Fruit fly (Drosophila melanogaster) whole organism, embryonic: ENCODE measurements around the gene Phb1.

ENCODE experiments used
- Ada2b ChIP-seq: fragments of 200-800 bp; sonication (Bioruptor generic); IDR thresholded peaks from 2 replicates; pipeline ENCODE4 v1.3.6; 2022; ENCODE audit warnings: missing biosample characterization, missing genetic modification characterization
- Aef1 ChIP-seq: fragments of 200-800 bp; sonication (Bioruptor generic); IDR thresholded peaks from 3 replicates; pipeline ENCODE4 v1.3.6; 2022; ENCODE audit warnings: missing biosample characterization, missing genetic modification characterization
- Antp ChIP-seq: fragments of 200-800 bp; sonication (Bioruptor generic); optimal IDR thresholded peaks from 3 replicates; lab custom pipeline; 2016; ENCODE audit warnings: missing biosample characterization, missing genetic modification characterization
- CG10274 ChIP-seq: fragments of 200-800 bp; sonication (Bioruptor generic); optimal IDR thresholded peaks from 3 replicates; lab custom pipeline; 2017; ENCODE audit warnings: missing biosample characterization, mild to moderate bottlenecking, missing genetic modification characterization
- CG10654 ChIP-seq: fragments of 200-800 bp; sonication (Bioruptor generic); optimal IDR thresholded peaks from 2 replicates; lab custom pipeline; 2016; ENCODE audit warnings: missing biosample characterization, missing genetic modification characterization
- CG12299 ChIP-seq: fragments of 200-800 bp; sonication (Bioruptor generic); optimal IDR thresholded peaks from 2 replicates; lab custom pipeline; 2018; ENCODE audit warnings: missing biosample characterization, mild to moderate bottlenecking, missing genetic modification characterization
- CG14710 ChIP-seq: fragments of 200-800 bp; sonication (Bioruptor generic); optimal IDR thresholded peaks from 3 replicates; lab custom pipeline; 2019; ENCODE audit warnings: missing biosample characterization, mild to moderate bottlenecking, missing genetic modification characterization, moderate library complexity
- CG14860 ChIP-seq: fragments of 200-800 bp; sonication (Bioruptor generic); IDR thresholded peaks from 3 replicates; pipeline ENCODE4 v1.3.6; 2022; ENCODE audit warnings: missing biosample characterization, missing genetic modification characterization; ENCODE audit not compliant: partially characterized antibody
- CG2120 ChIP-seq: fragments of 200-800 bp; sonication (Bioruptor generic); optimal IDR thresholded peaks from 3 replicates; lab custom pipeline; 2016; ENCODE audit warnings: missing biosample characterization, missing genetic modification characterization
- CG3281 ChIP-seq: fragments of 200-800 bp; sonication (Bioruptor generic); optimal IDR thresholded peaks from 3 replicates; lab custom pipeline; 2017; ENCODE audit warnings: missing biosample characterization, mild to moderate bottlenecking, missing genetic modification characterization
- CG34376 ChIP-seq: fragments of 200-800 bp; sonication (Bioruptor generic); optimal IDR thresholded peaks from 2 replicates; lab custom pipeline; 2018; ENCODE audit warnings: missing biosample characterization, mild to moderate bottlenecking, missing genetic modification characterization
- CG5953 ChIP-seq: fragments of 200-800 bp; sonication (Bioruptor generic); IDR thresholded peaks from 2 replicates; pipeline ENCODE4 v1.3.6; 2022; ENCODE audit warnings: missing biosample characterization, missing genetic modification characterization
- CG6689 ChIP-seq: fragments of 200-800 bp; sonication (Bioruptor generic); IDR thresholded peaks from 2 replicates; pipeline ENCODE4 v1.3.6; 2022; ENCODE audit warnings: missing biosample characterization, missing genetic modification characterization
- CG7786 ChIP-seq: fragments of 200-800 bp; sonication (Bioruptor generic); optimal IDR thresholded peaks from 2 replicates; lab custom pipeline; 2016; ENCODE audit warnings: missing biosample characterization, missing genetic modification characterization
- CG8089 ChIP-seq: fragments of 200-800 bp; sonication (Bioruptor generic); optimal IDR thresholded peaks from 3 replicates; lab custom pipeline; 2016; ENCODE audit warnings: missing biosample characterization, missing genetic modification characterization
- CG9609 ChIP-seq: fragments of 200-800 bp; sonication (Bioruptor generic); optimal IDR thresholded peaks from 3 replicates; lab custom pipeline; 2016; ENCODE audit warnings: missing biosample characterization, missing genetic modification characterization
- CkIIα-i1 ChIP-seq: fragments of 200-800 bp; sonication (Bioruptor generic); IDR thresholded peaks from 2 replicates; pipeline ENCODE4 v1.3.6; 2022; ENCODE audit warnings: missing biosample characterization, missing genetic modification characterization
- HLH54F ChIP-seq: fragments of 200-800 bp; sonication (Bioruptor generic); optimal IDR thresholded peaks from 3 replicates; lab custom pipeline; 2016; ENCODE audit warnings: missing biosample characterization, missing genetic modification characterization
- HmgD ChIP-seq: fragments of 200-800 bp; sonication (Bioruptor generic); optimal IDR thresholded peaks from 3 replicates; lab custom pipeline; 2016; ENCODE audit warnings: missing biosample characterization, missing genetic modification characterization
- Hr3 ChIP-seq: fragments of 200-800 bp; sonication (Bioruptor generic); optimal IDR thresholded peaks from 3 replicates; lab custom pipeline; 2016; ENCODE audit warnings: missing biosample characterization, missing genetic modification characterization
- Med ChIP-seq: fragments of 200-800 bp; sonication (Bioruptor generic); peaks from one replicate; lab custom pipeline; 2016; ENCODE audit warnings: missing biosample characterization, missing genetic modification characterization, mild to moderate bottlenecking, inconsistent platforms, moderate library complexity
- NC2β ChIP-seq: fragments of 200-800 bp; sonication (Bioruptor generic); optimal IDR thresholded peaks from 2 replicates; lab custom pipeline; 2016; ENCODE audit warnings: missing biosample characterization, missing genetic modification characterization
- NFAT ChIP-seq: fragments of 200-800 bp; sonication (Bioruptor generic); IDR thresholded peaks from 2 replicates; pipeline ENCODE4 v1.3.6; 2022; ENCODE audit warnings: missing biosample characterization, missing genetic modification characterization
- Nf-YA ChIP-seq: fragments of 200-800 bp; sonication (Bioruptor generic); IDR thresholded peaks from 2 replicates; pipeline ENCODE4 v1.3.6; 2022; ENCODE audit warnings: missing biosample characterization, missing genetic modification characterization
- NfI ChIP-seq: fragments of 200-800 bp; sonication (Bioruptor generic); optimal IDR thresholded peaks from 3 replicates; lab custom pipeline; 2018; ENCODE audit warnings: missing biosample characterization, mild to moderate bottlenecking, missing genetic modification characterization, moderate library complexity
- Opbp ChIP-seq: fragments of 200-800 bp; sonication (Bioruptor generic); IDR thresholded peaks from 3 replicates; pipeline ENCODE4 v1.3.6; 2022; ENCODE audit warnings: missing biosample characterization, missing genetic modification characterization; ENCODE audit not compliant: partially characterized antibody
- Six4 ChIP-seq: fragments of 200-800 bp; sonication (Bioruptor generic); optimal IDR thresholded peaks from 2 replicates; lab custom pipeline; 2016; ENCODE audit warnings: missing biosample characterization, missing genetic modification characterization
- Sry-β ChIP-seq: fragments of 200-800 bp; sonication (Bioruptor generic); optimal IDR thresholded peaks from 2 replicates; lab custom pipeline; 2018; ENCODE audit warnings: missing biosample characterization, mild to moderate bottlenecking, missing genetic modification characterization, moderate library complexity
- Stat92E ChIP-seq, 3 experiments: fragments of >200 bp in 2 of 3; fragments of 200-800 bp in 1 of 3; sonication (Bioruptor generic) in 1 of 3; optimal IDR thresholded peaks; 2 replicates each; lab custom pipeline; 2017 to 2019; ENCODE audit warnings: missing biosample characterization in 3 of 3, missing genetic modification characterization in 3 of 3, mild to moderate bottlenecking in 1 of 3, moderate library complexity in 1 of 3
- Xbp1 ChIP-seq: fragments of 200-800 bp; sonication (Bioruptor generic); optimal IDR thresholded peaks from 3 replicates; lab custom pipeline; 2016; ENCODE audit warnings: missing biosample characterization, mild to moderate bottlenecking, missing genetic modification characterization
- ap ChIP-seq: fragments of 200-800 bp; sonication (Bioruptor generic); IDR thresholded peaks from 2 replicates; pipeline ENCODE4 v1.3.6; 2022; ENCODE audit warnings: missing biosample characterization, missing genetic modification characterization
- bab2 ChIP-seq: fragments of 200-800 bp; sonication (Bioruptor generic); optimal IDR thresholded peaks from 2 replicates; lab custom pipeline; 2016; ENCODE audit warnings: missing biosample characterization, missing genetic modification characterization
- cato ChIP-seq: fragments of 200-800 bp; sonication (Bioruptor generic); optimal IDR thresholded peaks from 2 replicates; lab custom pipeline; 2016; ENCODE audit warnings: missing biosample characterization, missing genetic modification characterization, borderline replicate concordance
- crc ChIP-seq: fragments of 200-800 bp; sonication (Bioruptor generic); optimal IDR thresholded peaks from 2 replicates; lab custom pipeline; 2016; ENCODE audit warnings: missing biosample characterization, missing genetic modification characterization
- dm ChIP-seq: fragments of 200-800 bp; sonication (Bioruptor generic); optimal IDR thresholded peaks from 3 replicates; lab custom pipeline; 2016; ENCODE audit warnings: missing biosample characterization, missing genetic modification characterization
- gfzf ChIP-seq: fragments of 200-800 bp; sonication (Bioruptor generic); optimal IDR thresholded peaks from 2 replicates; lab custom pipeline; 2016; ENCODE audit warnings: missing biosample characterization, mild to moderate bottlenecking, missing genetic modification characterization, moderate library complexity
- her ChIP-seq: fragments of 200-800 bp; sonication (Bioruptor generic); optimal IDR thresholded peaks from 2 replicates; lab custom pipeline; 2016; ENCODE audit warnings: missing biosample characterization, missing genetic modification characterization
- insv ChIP-seq, 2 experiments: fragments of 200-800 bp; sonication (Bioruptor generic); optimal IDR thresholded peaks; 3 replicates each; lab custom pipeline; 2016 to 2018; ENCODE audit warnings: missing biosample characterization in 2 of 2, missing genetic modification characterization in 2 of 2
- lmd ChIP-seq: fragments of 200-800 bp; sonication (Bioruptor generic); IDR thresholded peaks from 2 replicates; pipeline ENCODE4 v1.3.6; 2022; ENCODE audit warnings: missing biosample characterization, missing genetic modification characterization
- luna ChIP-seq: fragments of 200-800 bp; sonication (Bioruptor generic); optimal IDR thresholded peaks from 2 replicates; lab custom pipeline; 2016; ENCODE audit warnings: missing biosample characterization, missing genetic modification characterization
- mam ChIP-seq: fragments of 200-800 bp; sonication (Bioruptor generic); optimal IDR thresholded peaks from 3 replicates; lab custom pipeline; 2016; ENCODE audit warnings: missing biosample characterization, missing genetic modification characterization
- peb ChIP-seq: fragments of 200-800 bp; sonication (Bioruptor generic); IDR thresholded peaks from 2 replicates; pipeline ENCODE4 v1.3.6; 2022; ENCODE audit warnings: missing biosample characterization, missing genetic modification characterization
- sisA ChIP-seq: fragments of 200-800 bp; sonication (Bioruptor generic); IDR thresholded peaks from 2 replicates; pipeline ENCODE4 v1.3.6; 2022; ENCODE audit warnings: missing biosample characterization, missing genetic modification characterization
- slp2 ChIP-seq: fragments of 200-800 bp; sonication (Bioruptor generic); optimal IDR thresholded peaks from 2 replicates; lab custom pipeline; 2016; ENCODE audit warnings: missing biosample characterization, missing genetic modification characterization
- stc ChIP-seq: fragments of 200-800 bp; sonication (Bioruptor generic); IDR thresholded peaks from 2 replicates; pipeline ENCODE4 v1.3.6; 2022; ENCODE audit warnings: missing biosample characterization, missing genetic modification characterization
- sug ChIP-seq: fragments of 200-800 bp; optimal IDR thresholded peaks from 2 replicates; lab custom pipeline; 2019; ENCODE audit warnings: missing biosample characterization, mild to moderate bottlenecking, missing genetic modification characterization, moderate library complexity
- twi ChIP-seq: fragments of 200-800 bp; optimal IDR thresholded peaks from 2 replicates; lab custom pipeline; 2019; ENCODE audit warnings: missing biosample characterization, mild to moderate bottlenecking, missing genetic modification characterization, moderate library complexity
- unpg ChIP-seq: fragments of 200-800 bp; sonication (Bioruptor generic); optimal IDR thresholded peaks from 3 replicates; lab custom pipeline; 2018; ENCODE audit warnings: missing biosample characterization, mild to moderate bottlenecking, missing genetic modification characterization, moderate library complexity
- zfh1 ChIP-seq: fragments of 200-800 bp; sonication (Bioruptor generic); IDR thresholded peaks from 3 replicates; pipeline ENCODE4 v1.3.6; 2022; ENCODE audit warnings: missing biosample characterization, missing genetic modification characterization

The Phb1 gene

dm6 chr2L:19133465-19134365 is 10.0 kb upstream of the Phb1 start, which contains the start of gene brat (continued):
- peak; percentile 38 for TF ChIP-seq CG3281 (GFP tag; lab: Kevin White, UChicago)
- peak; percentile 42 for TF ChIP-seq slp2 (GFP tag; lab: Kevin White, UChicago)
- TF ChIP-seq ap (GFP tag; lab: Robert Waterston, UW): no peak
- TF ChIP-seq CG34376 (GFP tag; lab: Kevin White, UChicago): peak; percentile 14
- peak; percentile 75 for TF ChIP-seq CG14710 (tag; lab: Kevin White, UChicago)
- no peak for TF ChIP-seq Aef1 (GFP tag; lab: Robert Waterston, UW)
- TF ChIP-seq CG6689 (GFP tag; lab: Robert Waterston, UW): no peak; the same call in 1 of the 2 replicates
- TF ChIP-seq unpg (GFP tag; lab: Kevin White, UChicago): peak; percentile 40
- TF ChIP-seq NC2β (GFP tag; lab: Kevin White, UChicago): peak; percentile 10
- TF ChIP-seq her (GFP tag; lab: Kevin White, UChicago): peak; percentile 22
- peak; percentile 44 for TF ChIP-seq luna (GFP tag; lab: Kevin White, UChicago)
- TF ChIP-seq HmgD (GFP tag; lab: Kevin White, UChicago): peak; percentile 55
- peak; percentile 11 for TF ChIP-seq Six4
- TF ChIP-seq CG7786 (GFP tag; lab: Kevin White, UChicago): peak; percentile 58
- peak; percentile 70 for TF ChIP-seq sug
- peak; percentile 56 for TF ChIP-seq NfI (GFP tag; lab: Kevin White, UChicago)
- TF ChIP-seq CG14860 (GFP tag; lab: Robert Waterston, UW): peak; percentile 91
- TF ChIP-seq bab2 (GFP tag; lab: Kevin White, UChicago): peak; percentile 54
- TF ChIP-seq CG2120 (GFP tag; lab: Kevin White, UChicago): peak; percentile 79
- TF ChIP-seq twi (tag; lab: Kevin White, UChicago): peak; percentile 46
- no peak for TF ChIP-seq Stat92E (GFP tag; optimal IDR thresholded peaks at IDR 0.05; lab: Kevin White, UChicago)
- peak; percentile 4 for TF ChIP-seq crc (GFP tag; lab: Kevin White, UChicago)
- TF ChIP-seq Xbp1 (GFP tag; lab: Kevin White, UChicago): peak; percentile 55
- TF ChIP-seq stc (GFP tag; lab: Robert Waterston, UW): no peak
- peak; percentile 66 for TF ChIP-seq Antp
- TF ChIP-seq mam (GFP tag; lab: Kevin White, UChicago): peak; percentile 73
- no peak for TF ChIP-seq sisA (GFP tag; lab: Robert Waterston, UW)
- peak; percentile 30 for TF ChIP-seq gfzf (GFP tag; lab: Kevin White, UChicago)
- TF ChIP-seq NFAT (GFP tag; lab: Robert Waterston, UW): peak; percentile 29; the same call in 1 of the 2 replicates
- peak; percentile 95 to 98 for TF ChIP-seq insv (GFP tag; optimal IDR thresholded peaks at IDR 0.05; lab: Kevin White, UChicago)
- peak; percentile 56 for TF ChIP-seq CG9609
- TF ChIP-seq Med (GFP tag; lab: Kevin White, UChicago): peak; percentile 80
- TF ChIP-seq dm: peak; percentile 94
- peak; percentile 41 for TF ChIP-seq CG10654 (GFP tag; lab: Kevin White, UChicago)
- peak; percentile 89 for TF ChIP-seq Sry-β (GFP tag; lab: Kevin White, UChicago)
- TF ChIP-seq HLH54F (GFP tag; lab: Kevin White, UChicago): peak; percentile 73
- peak; percentile 4 for TF ChIP-seq CG12299 (tag; lab: Kevin White, UChicago)
- TF ChIP-seq zfh1 (GFP tag; lab: Robert Waterston, UW): no peak
- no peak for TF ChIP-seq CG5953 (GFP tag; lab: Robert Waterston, UW)
- TF ChIP-seq Nf-YA (GFP tag; lab: Robert Waterston, UW): no peak
- TF ChIP-seq peb: peak; percentile 25; the same call in 1 of the 2 replicates
- peak; percentile 24; the same call in 1 of the 2 replicates for TF ChIP-seq Ada2b (GFP tag; lab: Robert Waterston, UW)
- peak; percentile 1 for TF ChIP-seq cato (GFP tag; lab: Kevin White, UChicago)
- TF ChIP-seq Hr3 (GFP tag; lab: Kevin White, UChicago): peak; percentile 60
- peak; percentile 21 for TF ChIP-seq CG8089 (GFP tag; lab: Kevin White, UChicago)
- TF ChIP-seq CkIIα-i1 (GFP tag; lab: Robert Waterston, UW): no peak
- peak; percentile 38; the same call in 1 of the 2 replicates for TF ChIP-seq lmd (GFP tag; lab: Robert Waterston, UW)
- no peak for TF ChIP-seq CG10274 (GFP tag; lab: Kevin White, UChicago)
- TF ChIP-seq Opbp: peak; percentile 87; the same call in 2 of the 3 replicates
